Fruit fly (Drosophila melanogaster) whole organism, wandering third instar larva: ENCODE data around the gene CG8236.

Experiments
- Abd-B ChIP-seq: fragments of >200 bp; optimal IDR thresholded peaks from 2 replicates; lab custom pipeline; 2017; ENCODE audit warnings: missing biosample characterization, missing genetic modification characterization
- CG32264 ChIP-seq: fragments of 200-800 bp; sonication (Bioruptor generic); optimal IDR thresholded peaks from 2 replicates; lab custom pipeline; 2016; ENCODE audit warnings: missing biosample characterization, missing genetic modification characterization
- CG9705 ChIP-seq: fragments of 200-800 bp; sonication (Bioruptor generic); optimal IDR thresholded peaks from 2 replicates; lab custom pipeline; 2018; ENCODE audit warnings: missing biosample characterization, mild to moderate bottlenecking, missing genetic modification characterization
- CrebA ChIP-seq: fragments of 200-800 bp; sonication (Bioruptor generic); optimal IDR thresholded peaks from 2 replicates; lab custom pipeline; 2016; ENCODE audit warnings: missing biosample characterization, mild to moderate bottlenecking, missing genetic modification characterization, borderline replicate concordance
- Dfd ChIP-seq: fragments of >200 bp; optimal IDR thresholded peaks from 2 replicates; lab custom pipeline; 2017; ENCODE audit warnings: missing biosample characterization, missing genetic modification characterization
- Dif ChIP-seq: fragments of 200-275, 200-300 bp; sonication (Bioruptor generic); optimal IDR thresholded peaks from 2 replicates; lab custom pipeline; 2018; ENCODE audit warnings: missing biosample characterization, missing genetic modification characterization; ENCODE audit not compliant: partially characterized antibody
- GATAd ChIP-seq: sonication (Bioruptor generic); optimal IDR thresholded peaks from 2 replicates; lab custom pipeline; 2016; ENCODE audit warnings: missing biosample characterization, missing genetic modification characterization
- HLH106 ChIP-seq: fragments of 200-800 bp; optimal IDR thresholded peaks from 3 replicates; lab custom pipeline; 2019; ENCODE audit warnings: missing biosample characterization, mild to moderate bottlenecking, missing genetic modification characterization, moderate library complexity
- Hnf4 ChIP-seq: fragments of 200-800 bp; sonication (Bioruptor generic); optimal IDR thresholded peaks from 2 replicates; lab custom pipeline; 2016; ENCODE audit warnings: missing biosample characterization, mild to moderate bottlenecking, missing genetic modification characterization
- Hr78 ChIP-seq: fragments of >200 bp; optimal IDR thresholded peaks from 2 replicates; lab custom pipeline; 2017; ENCODE audit warnings: missing biosample characterization, missing genetic modification characterization
- Hr83 ChIP-seq: fragments of 200-300 bp; sonication (Bioruptor generic); optimal IDR thresholded peaks from 2 replicates; lab custom pipeline; 2016; ENCODE audit warnings: missing biosample characterization, mild to moderate bottlenecking, missing genetic modification characterization, moderate library complexity; ENCODE audit not compliant: poor library complexity, severe bottlenecking
- Jra ChIP-seq: sonication (Bioruptor generic); optimal IDR thresholded peaks from 2 replicates; lab custom pipeline; 2016; ENCODE audit warnings: missing biosample characterization, missing genetic modification characterization
- Mio ChIP-seq: sonication (Bioruptor generic); optimal IDR thresholded peaks from 2 replicates; lab custom pipeline; 2016; ENCODE audit warnings: missing biosample characterization, missing genetic modification characterization
- Myc ChIP-seq: fragments of >200 bp; optimal IDR thresholded peaks from 2 replicates; lab custom pipeline; 2017
- N ChIP-seq: fragments of >200 bp; optimal IDR thresholded peaks from 2 replicates; lab custom pipeline; 2018; ENCODE audit warnings: missing biosample characterization, missing external identifiers, missing genetic modification characterization
- OdsH ChIP-seq: fragments of 200-800 bp; sonication (Bioruptor generic); optimal IDR thresholded peaks from 2 replicates; lab custom pipeline; 2016; ENCODE audit warnings: missing biosample characterization, mild to moderate bottlenecking, missing genetic modification characterization
- Rel ChIP-seq, 2 experiments: fragments of 200-800 bp; sonication (Bioruptor generic) in 1 of 2; optimal IDR thresholded peaks; 2 replicates in 1 of 2; 3 replicates in 1 of 2; lab custom pipeline; 2016 to 2019; ENCODE audit warnings: mild to moderate bottlenecking in 2 of 2, missing biosample characterization in 2 of 2, missing genetic modification characterization in 2 of 2, moderate library complexity in 1 of 2
- Sp1 ChIP-seq: fragments of 200-800 bp; sonication (Bioruptor generic); optimal IDR thresholded peaks from 3 replicates; lab custom pipeline; 2019; ENCODE audit warnings: missing biosample characterization, mild to moderate bottlenecking, missing genetic modification characterization, moderate library complexity
- Vsx2 ChIP-seq: fragments of 200-300, 225-300 bp; sonication (Bioruptor generic); optimal IDR thresholded peaks from 2 replicates; lab custom pipeline; 2018; ENCODE audit warnings: missing biosample characterization, missing genetic modification characterization; ENCODE audit not compliant: partially characterized antibody
- br ChIP-seq: fragments of 200-800 bp; sonication (Bioruptor generic); optimal IDR thresholded peaks from 2 replicates; lab custom pipeline; 2016; ENCODE audit warnings: missing biosample characterization, missing genetic modification characterization
- brk ChIP-seq: fragments of 200-800 bp; sonication (Bioruptor generic); optimal IDR thresholded peaks from 2 replicates; lab custom pipeline; 2016; ENCODE audit warnings: missing biosample characterization, mild to moderate bottlenecking, missing genetic modification characterization
- dl ChIP-seq, 2 experiments: fragments of 175-275, 200-275 bp in 1 of 2; fragments of 200-275 bp in 1 of 2; sonication (Bioruptor generic); optimal IDR thresholded peaks; lab custom pipeline; 2018; ENCODE audit warnings: mild to moderate bottlenecking in 2 of 2, missing biosample characterization in 2 of 2, missing genetic modification characterization in 2 of 2, moderate library complexity in 2 of 2; ENCODE audit not compliant: partially characterized antibody in 2 of 2, insufficient read depth in 1 of 2
- dmrt93B ChIP-seq: fragments of 200-800 bp; sonication (Bioruptor generic); optimal IDR thresholded peaks from 2 replicates; lab custom pipeline; 2018; ENCODE audit warnings: missing biosample characterization, mild to moderate bottlenecking, missing genetic modification characterization
- dsf ChIP-seq: sonication (Bioruptor generic); optimal IDR thresholded peaks from 2 replicates; lab custom pipeline; 2016; ENCODE audit warnings: missing biosample characterization, missing genetic modification characterization, borderline replicate concordance
- ey ChIP-seq: fragments of 200-800 bp; sonication (Bioruptor generic); optimal IDR thresholded peaks from 2 replicates; lab custom pipeline; 2016; ENCODE audit warnings: missing biosample characterization, missing genetic modification characterization
- foxo ChIP-seq, 2 experiments: fragments of 200-800 bp; sonication (Bioruptor generic); optimal IDR thresholded peaks; 2 replicates in 1 of 2; 3 replicates in 1 of 2; lab custom pipeline; 2016 to 2017; ENCODE audit warnings: missing biosample characterization in 2 of 2, missing genetic modification characterization in 2 of 2
- fru ChIP-seq: fragments of 200-800 bp; sonication (Bioruptor generic); optimal IDR thresholded peaks from 3 replicates; lab custom pipeline; 2016; ENCODE audit warnings: missing biosample characterization, mild to moderate bottlenecking, missing genetic modification characterization
- h ChIP-seq: fragments of 200-800 bp; sonication (Bioruptor generic); optimal IDR thresholded peaks from 3 replicates; lab custom pipeline; 2016; ENCODE audit warnings: missing biosample characterization, mild to moderate bottlenecking, missing genetic modification characterization
- jim ChIP-seq: fragments of 175-275, 200-325 bp; sonication (Bioruptor generic); optimal IDR thresholded peaks from 2 replicates; lab custom pipeline; 2016; ENCODE audit warnings: missing biosample characterization, mild to moderate bottlenecking, missing genetic modification characterization
- lola ChIP-seq: fragments of >200 bp; optimal IDR thresholded peaks from 2 replicates; lab custom pipeline; 2017; ENCODE audit warnings: missing biosample characterization, missing genetic modification characterization
- pan ChIP-seq: fragments of >200 bp; optimal IDR thresholded peaks from 2 replicates; lab custom pipeline; 2017
- psq ChIP-seq: fragments of 200-800 bp; sonication (Bioruptor generic); optimal IDR thresholded peaks from 3 replicates; lab custom pipeline; 2017; ENCODE audit warnings: missing biosample characterization, mild to moderate bottlenecking, missing genetic modification characterization, moderate library complexity
- rgr ChIP-seq: fragments of 200-800 bp; sonication (Bioruptor generic); optimal IDR thresholded peaks from 3 replicates; lab custom pipeline; 2016; ENCODE audit warnings: missing biosample characterization, mild to moderate bottlenecking, missing genetic modification characterization
- sage ChIP-seq: fragments of 200-800 bp; sonication (Bioruptor generic); optimal IDR thresholded peaks from 2 replicates; lab custom pipeline; 2016; ENCODE audit warnings: missing biosample characterization, mild to moderate bottlenecking, missing genetic modification characterization
- sv ChIP-seq: fragments of 200-800 bp; sonication (Bioruptor generic); optimal IDR thresholded peaks from 3 replicates; lab custom pipeline; 2016; ENCODE audit warnings: missing biosample characterization, missing genetic modification characterization
- tai ChIP-seq: sonication (Bioruptor generic); optimal IDR thresholded peaks from 2 replicates; lab custom pipeline; 2016; ENCODE audit warnings: missing biosample characterization, missing genetic modification characterization
- usp ChIP-seq: fragments of >200 bp; optimal IDR thresholded peaks from 2 replicates; lab custom pipeline; 2017; ENCODE audit warnings: missing biosample characterization, missing genetic modification characterization
- woc ChIP-seq: sonication (Bioruptor generic); optimal IDR thresholded peaks from 2 replicates; lab custom pipeline; 2016; ENCODE audit warnings: missing biosample characterization, mild to moderate bottlenecking, missing genetic modification characterization

The CG8236 gene

DNA sequence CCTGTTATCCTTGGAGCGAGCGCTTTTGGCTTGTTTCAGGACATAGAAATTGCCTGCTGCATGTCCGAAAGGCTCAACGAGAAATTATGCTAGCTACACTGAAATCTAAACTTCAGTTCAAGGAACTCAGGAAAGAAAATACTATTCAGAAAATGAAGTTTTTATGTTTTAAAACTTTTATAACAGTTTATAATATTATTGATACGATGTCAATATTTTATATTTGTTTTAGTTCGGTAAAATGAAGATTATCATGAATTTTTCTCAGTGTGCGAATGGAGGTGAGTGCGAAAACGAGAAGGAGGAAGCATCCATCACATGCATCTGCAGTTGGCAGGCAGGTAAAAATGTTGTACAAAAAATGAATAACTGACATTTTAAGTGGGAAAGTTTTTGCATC is 22.8 kb upstream of the CG8236 start:
- TF ChIP-seq usp, result no peak
- TF ChIP-seq dmrt93B (GFP tag; lab: Kevin White, UChicago), result peak; percentile 41
- no peak for TF ChIP-seq Rel (GFP tag; optimal IDR thresholded peaks at IDR 0.05; lab: Kevin White, UChicago)
- no peak for TF ChIP-seq Rel (tag; optimal IDR thresholded peaks at IDR 0.05; lab: Kevin White, UChicago)
- TF ChIP-seq Hr78, result no peak
- no peak for TF ChIP-seq tai (GFP tag; lab: Kevin White, UChicago)
- TF ChIP-seq pan (lab: Kevin White, UChicago), result no peak
- TF ChIP-seq Dif (GFP tag; lab: Kevin White, UChicago), result no peak
- TF ChIP-seq CrebA (GFP tag; lab: Kevin White, UChicago), result no peak
- TF ChIP-seq CG32264 (GFP tag; lab: Kevin White, UChicago), result no peak
- peak; percentile 72 for TF ChIP-seq h (GFP tag; lab: Kevin White, UChicago)
- peak; percentile 63 for TF ChIP-seq sage
- TF ChIP-seq Dfd, result no peak
- peak; percentile 71 for TF ChIP-seq Sp1 (GFP tag; lab: Kevin White, UChicago)
- TF ChIP-seq dsf (GFP tag; lab: Kevin White, UChicago), result no peak
- TF ChIP-seq jim (GFP tag; lab: Kevin White, UChicago), result no peak
- peak; percentile 78 for TF ChIP-seq fru (GFP tag; lab: Kevin White, UChicago)
- TF ChIP-seq rgr (GFP tag; lab: Kevin White, UChicago), result peak; percentile 80
- no peak for TF ChIP-seq Vsx2 (GFP tag; lab: Kevin White, UChicago)
- peak; percentile 56 for TF ChIP-seq woc (GFP tag; lab: Kevin White, UChicago)
- peak; percentile 83 for TF ChIP-seq OdsH (GFP tag; lab: Kevin White, UChicago)
- peak; percentile 74 for TF ChIP-seq Hnf4
- peak; percentile 72 for TF ChIP-seq psq (GFP tag; lab: Kevin White, UChicago)
- TF ChIP-seq lola (GFP tag; lab: Kevin White, UChicago), result no peak
- TF ChIP-seq GATAd, result no peak
- no peak for TF ChIP-seq Hr83 (GFP tag; lab: Kevin White, UChicago)
- TF ChIP-seq ey, result peak; percentile 62
- no peak for TF ChIP-seq N (GFP tag; lab: Kevin White, UChicago)
- TF ChIP-seq foxo (GFP tag; optimal IDR thresholded peaks at IDR 0.05; lab: Kevin White, UChicago), result peak in 1 of 2 experiments; percentile 82
- TF ChIP-seq Mio (GFP tag; lab: Kevin White, UChicago), result no peak
- TF ChIP-seq Jra (GFP tag; lab: Kevin White, UChicago), result peak; percentile 22
- TF ChIP-seq CG9705 (GFP tag; lab: Kevin White, UChicago), result no peak
- peak; percentile 62 for TF ChIP-seq br (GFP tag; lab: Kevin White, UChicago)
- TF ChIP-seq HLH106 (tag; lab: Kevin White, UChicago), result peak; percentile 76
- no peak for TF ChIP-seq Myc (lab: Kevin White, UChicago)
- TF ChIP-seq dl (GFP tag; optimal IDR thresholded peaks at IDR 0.05; lab: Kevin White, UChicago; ENCODE audit: insufficient read depth in 1 of 2, partially characterized antibody in 2 of 2), result no peak
- TF ChIP-seq brk (GFP tag; lab: Kevin White, UChicago), result peak; percentile 46
- TF ChIP-seq sv (GFP tag; lab: Kevin White, UChicago), result no peak
- no peak for TF ChIP-seq Abd-B (GFP tag; lab: Kevin White, UChicago)

DNA sequence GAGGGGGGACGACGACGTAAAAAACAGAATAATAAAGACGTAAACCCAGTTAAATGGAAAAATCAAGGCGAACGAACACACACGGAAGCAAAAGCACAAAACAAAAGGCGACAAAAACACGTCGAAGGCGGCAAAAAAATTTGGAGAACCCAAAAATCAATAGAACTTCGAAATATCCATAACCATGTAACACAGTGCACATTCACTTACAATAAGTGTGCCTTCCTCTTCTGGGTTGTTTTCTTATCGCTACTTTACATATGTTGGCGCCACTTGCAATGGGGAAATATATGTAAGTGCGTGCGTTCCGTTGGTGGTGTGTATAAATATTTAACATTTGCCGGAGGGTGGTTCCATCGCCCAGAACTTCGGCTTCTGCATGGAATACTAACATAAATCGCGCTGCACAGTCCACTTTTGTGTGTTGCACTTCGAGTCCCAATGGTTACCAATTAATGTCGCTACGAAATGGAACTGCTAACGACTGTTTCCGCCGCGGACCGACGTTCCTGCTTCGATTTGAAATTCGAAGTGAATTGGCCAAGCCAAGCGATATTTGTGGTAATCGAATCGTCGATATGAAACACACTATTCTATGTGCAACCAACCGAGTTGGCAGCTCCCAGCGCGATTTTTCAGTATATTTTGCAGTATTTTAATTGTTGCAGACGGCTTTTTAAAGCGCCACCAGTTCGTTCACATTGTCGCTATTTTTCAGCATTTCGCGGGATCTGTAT is 21.9 kb upstream of the CG8236 start, which contains the start of the genes CG9801 and Nasp:
Gene CG9801 (minus strand): TSS at position 542 of the 737 bp plus-strand sequence.
Gene Nasp (plus strand): TSS at position 665 of the 737 bp plus-strand sequence.
- TF ChIP-seq Rel (GFP tag; optimal IDR thresholded peaks at IDR 0.05; lab: Kevin White, UChicago), result no peak
- TF ChIP-seq Rel (tag; optimal IDR thresholded peaks at IDR 0.05; lab: Kevin White, UChicago), result peak; percentile 46
- TF ChIP-seq Vsx2 (GFP tag; lab: Kevin White, UChicago), result peak; percentile 26
- peak; percentile 10 for TF ChIP-seq br (GFP tag; lab: Kevin White, UChicago)
- peak; percentile 69 for TF ChIP-seq Hr83 (GFP tag; lab: Kevin White, UChicago)
- TF ChIP-seq psq (GFP tag; lab: Kevin White, UChicago), result no peak
- peak; percentile 48 for TF ChIP-seq HLH106 (tag; lab: Kevin White, UChicago)
- TF ChIP-seq h (GFP tag; lab: Kevin White, UChicago), result peak; percentile 13
- no peak for TF ChIP-seq usp
- TF ChIP-seq N (GFP tag; lab: Kevin White, UChicago), result no peak
- no peak for TF ChIP-seq dl (GFP tag; optimal IDR thresholded peaks at IDR 0.05; lab: Kevin White, UChicago; ENCODE audit: insufficient read depth in 1 of 2, partially characterized antibody in 2 of 2)
- no peak for TF ChIP-seq Abd-B (GFP tag; lab: Kevin White, UChicago)
- TF ChIP-seq woc (GFP tag; lab: Kevin White, UChicago), result no peak
- no peak for TF ChIP-seq CG9705 (GFP tag; lab: Kevin White, UChicago)
- no peak for TF ChIP-seq dmrt93B (GFP tag; lab: Kevin White, UChicago)
- peak; percentile 3 for TF ChIP-seq Hnf4
- peak; percentile 4 for TF ChIP-seq OdsH (GFP tag; lab: Kevin White, UChicago)
- TF ChIP-seq Dif (GFP tag; lab: Kevin White, UChicago), result peak; percentile 26
- TF ChIP-seq foxo (GFP tag; optimal IDR thresholded peaks at IDR 0.05; lab: Kevin White, UChicago), result peak in 1 of 2 experiments; percentile 10
- TF ChIP-seq Sp1 (GFP tag; lab: Kevin White, UChicago), result peak; percentile 18
- TF ChIP-seq ey, result no peak
- no peak for TF ChIP-seq sv (GFP tag; lab: Kevin White, UChicago)
- TF ChIP-seq, all 38 proteins: peak for 11
